Fruit fly (Drosophila melanogaster) whole organism, embryonic: Measurements from ENCODE around the gene Synd.

Experiments used
- Awh ChIP-seq: fragments of 200-800 bp; sonication (Bioruptor generic); IDR thresholded peaks from 2 replicates; pipeline ENCODE4, ENCODE4 v1.3.6; 2022; ENCODE audit warnings: missing biosample characterization, missing genetic modification characterization
- CG10274 ChIP-seq: fragments of 200-800 bp; sonication (Bioruptor generic); optimal IDR thresholded peaks from 3 replicates; lab custom pipeline; 2017; ENCODE audit warnings: missing biosample characterization, mild to moderate bottlenecking, missing genetic modification characterization
- CG10543 ChIP-seq: fragments of 200-800 bp; sonication (Bioruptor generic); optimal IDR thresholded peaks from 3 replicates; lab custom pipeline; 2017; ENCODE audit warnings: missing biosample characterization, mild to moderate bottlenecking, missing genetic modification characterization, moderate library complexity
- CG10654 ChIP-seq: fragments of 200-800 bp; sonication (Bioruptor generic); optimal IDR thresholded peaks from 2 replicates; lab custom pipeline; 2016; ENCODE audit warnings: missing biosample characterization, missing genetic modification characterization
- CG11560 ChIP-seq: fragments of 200-800 bp; sonication (Bioruptor generic); IDR thresholded peaks from 3 replicates; pipeline ENCODE4 v1.3.6; 2022; ENCODE audit warnings: missing biosample characterization, missing genetic modification characterization
- CG13424 ChIP-seq: fragments of 200-800 bp; sonication (Bioruptor generic); optimal IDR thresholded peaks from 2 replicates; lab custom pipeline; 2019; ENCODE audit warnings: missing biosample characterization, mild to moderate bottlenecking, missing genetic modification characterization, moderate library complexity
- CG13624 ChIP-seq: fragments of 200-800 bp; sonication (Bioruptor generic); optimal IDR thresholded peaks from 2 replicates; lab custom pipeline; 2016; ENCODE audit warnings: missing biosample characterization, missing genetic modification characterization
- CG13894 ChIP-seq: fragments of 200-800 bp; sonication (Bioruptor generic); optimal IDR thresholded peaks from 3 replicates; lab custom pipeline; 2018; ENCODE audit warnings: missing biosample characterization, mild to moderate bottlenecking, missing genetic modification characterization, moderate library complexity
- CG14710 ChIP-seq: fragments of 200-800 bp; sonication (Bioruptor generic); optimal IDR thresholded peaks from 3 replicates; lab custom pipeline; 2019; ENCODE audit warnings: missing biosample characterization, mild to moderate bottlenecking, missing genetic modification characterization, moderate library complexity
- CG15011 ChIP-seq: fragments of 200-800 bp; sonication (Bioruptor generic); optimal IDR thresholded peaks from 3 replicates; lab custom pipeline; 2018; ENCODE audit warnings: missing biosample characterization, mild to moderate bottlenecking, missing genetic modification characterization
- CG1603 ChIP-seq: fragments of 200-800 bp; sonication (Bioruptor generic); optimal IDR thresholded peaks from 2 replicates; lab custom pipeline; 2019; ENCODE audit warnings: missing biosample characterization, mild to moderate bottlenecking, missing genetic modification characterization, moderate library complexity
- CG16779 ChIP-seq: fragments of 200-800 bp; sonication (Bioruptor generic); IDR thresholded peaks from 2 replicates; pipeline ENCODE4 v1.3.6; 2022; ENCODE audit warnings: missing biosample characterization, missing genetic modification characterization
- CG17186 ChIP-seq: fragments of 200-800 bp; sonication (Bioruptor generic); optimal IDR thresholded peaks from 3 replicates; lab custom pipeline; 2017; ENCODE audit warnings: missing biosample characterization, missing genetic modification reagents, missing genetic modification characterization
- CG17328 ChIP-seq: fragments of 200-800 bp; sonication (Bioruptor generic); IDR thresholded peaks from 2 replicates; pipeline ENCODE4 v1.3.6; 2022; ENCODE audit warnings: missing biosample characterization, missing genetic modification characterization
- CG17359 ChIP-seq: fragments of 200-800 bp; sonication (Bioruptor generic); optimal IDR thresholded peaks from 3 replicates; lab custom pipeline; 2018; ENCODE audit warnings: missing biosample characterization, mild to moderate bottlenecking, missing genetic modification characterization, moderate library complexity
- CG1792 ChIP-seq: fragments of 200-800 bp; sonication (Bioruptor generic); optimal IDR thresholded peaks from 2 replicates; lab custom pipeline; 2016; ENCODE audit warnings: missing biosample characterization, missing genetic modification characterization
- CG1832 ChIP-seq: fragments of 200-800 bp; sonication (Bioruptor generic); optimal IDR thresholded peaks from 2 replicates; lab custom pipeline; 2017; ENCODE audit warnings: missing biosample characterization, mild to moderate bottlenecking, missing genetic modification characterization, inconsistent platforms
- CG2712 ChIP-seq: fragments of 200-800 bp; optimal IDR thresholded peaks from 3 replicates; lab custom pipeline; 2019; ENCODE audit warnings: missing biosample characterization, mild to moderate bottlenecking, missing genetic modification characterization, moderate library complexity
- CG3065 ChIP-seq: fragments of 200-800 bp; sonication (Bioruptor generic); optimal IDR thresholded peaks from 2 replicates; lab custom pipeline; 2016; ENCODE audit warnings: missing biosample characterization, missing genetic modification characterization
- CG7357 ChIP-seq: fragments of 200-800 bp; sonication (Bioruptor generic); IDR thresholded peaks from 3 replicates; pipeline ENCODE4 v1.3.6; 2022; ENCODE audit warnings: missing biosample characterization, missing genetic modification characterization
- CG7963 ChIP-seq: fragments of 200-800 bp; sonication (Bioruptor generic); IDR thresholded peaks from 3 replicates; pipeline ENCODE4 v1.3.6; 2022; ENCODE audit warnings: missing biosample characterization, missing genetic modification characterization; ENCODE audit not compliant: partially characterized antibody
- Deaf1 ChIP-seq: fragments of 200-800 bp; optimal IDR thresholded peaks from 3 replicates; lab custom pipeline; 2019; ENCODE audit warnings: missing biosample characterization, mild to moderate bottlenecking, missing genetic modification characterization, moderate library complexity
- Dip2 ChIP-seq: fragments of 200-800 bp; sonication (Bioruptor generic); IDR thresholded peaks from 2 replicates; pipeline ENCODE4 v1.3.6; 2022; ENCODE audit warnings: missing biosample characterization, missing genetic modification characterization
- GATAe ChIP-seq: fragments of 200-800 bp; sonication (Bioruptor generic); conservative IDR thresholded peaks from 2 replicates; pipeline ENCODE4 v1.3.6; 2022; ENCODE audit warnings: missing biosample characterization, missing genetic modification characterization
- HmgZ ChIP-seq: fragments of 200-800 bp; sonication (Bioruptor generic); optimal IDR thresholded peaks from 2 replicates; lab custom pipeline; 2018; ENCODE audit warnings: missing biosample characterization, mild to moderate bottlenecking, missing genetic modification characterization
- Hmr ChIP-seq: fragments of 200-800 bp; sonication (Bioruptor generic); optimal IDR thresholded peaks from 3 replicates; lab custom pipeline; 2017; ENCODE audit warnings: mild to moderate bottlenecking, missing biosample characterization, missing genetic modification reagents, missing genetic modification characterization
- Neu2 ChIP-seq: fragments of 200-800 bp; sonication (Bioruptor generic); optimal IDR thresholded peaks from 3 replicates; lab custom pipeline; 2016; ENCODE audit warnings: missing biosample characterization, missing genetic modification characterization, borderline replicate concordance
- Nf-YB ChIP-seq: fragments of 200-800 bp; sonication (Bioruptor generic); optimal IDR thresholded peaks from 3 replicates; lab custom pipeline; 2019; ENCODE audit warnings: missing biosample characterization, mild to moderate bottlenecking, missing genetic modification characterization, moderate library complexity
- Ravus ChIP-seq: fragments of 200-800 bp; sonication (Bioruptor generic); IDR thresholded peaks from 2 replicates; pipeline ENCODE4 v1.3.6; 2022; ENCODE audit warnings: missing biosample characterization, missing genetic modification characterization
- Six4 ChIP-seq: fragments of 200-800 bp; sonication (Bioruptor generic); optimal IDR thresholded peaks from 2 replicates; lab custom pipeline; 2016; ENCODE audit warnings: missing biosample characterization, missing genetic modification characterization
- Sox100B ChIP-seq: fragments of 200-800 bp; sonication (Bioruptor generic); optimal IDR thresholded peaks from 3 replicates; lab custom pipeline; 2018; ENCODE audit warnings: missing biosample characterization, mild to moderate bottlenecking, missing genetic modification characterization
- Stat92E ChIP-seq, 3 experiments: fragments of >200 bp in 2 of 3; fragments of 200-800 bp in 1 of 3; sonication (Bioruptor generic) in 1 of 3; optimal IDR thresholded peaks; 2 replicates each; lab custom pipeline; 2017 to 2019; ENCODE audit warnings: missing biosample characterization in 3 of 3, missing genetic modification characterization in 3 of 3, mild to moderate bottlenecking in 1 of 3, moderate library complexity in 1 of 3
- bbx ChIP-seq: fragments of 200-800 bp; sonication (Bioruptor generic); IDR thresholded peaks from 2 replicates; pipeline ENCODE4 v1.3.6; 2022; ENCODE audit warnings: missing biosample characterization, missing genetic modification characterization; ENCODE audit not compliant: partially characterized antibody
- hb ChIP-seq: fragments of 200-800 bp; sonication (Bioruptor generic); IDR thresholded peaks from 3 replicates; pipeline ENCODE4 v1.3.6; 2022; ENCODE audit warnings: missing biosample characterization, missing genetic modification characterization; ENCODE audit not compliant: partially characterized antibody
- hkb ChIP-seq, 2 experiments: fragments of 200-800 bp in 1 of 2; fragments of >200 bp in 1 of 2; sonication (Bioruptor generic) in 1 of 2; IDR thresholded peaks in 1 of 2; optimal IDR thresholded peaks in 1 of 2; 2 replicates each; pipeline versions ENCODE4 v1.3.6 to Lab custom; 2017 to 2022; ENCODE audit warnings: missing biosample characterization in 1 of 2, missing genetic modification characterization in 1 of 2
- jing ChIP-seq: fragments of 200-800 bp; sonication (Bioruptor generic); optimal IDR thresholded peaks from 2 replicates; lab custom pipeline; 2018; ENCODE audit warnings: missing biosample characterization, mild to moderate bottlenecking, missing genetic modification characterization
- knrl ChIP-seq: fragments of 200-800 bp; sonication (Bioruptor generic); IDR thresholded peaks from 3 replicates; pipeline ENCODE4 v1.3.6; 2022; ENCODE audit warnings: missing biosample characterization, missing genetic modification characterization; ENCODE audit not compliant: partially characterized antibody
- repo ChIP-seq: fragments of 200-800 bp; sonication (Bioruptor generic); optimal IDR thresholded peaks from 2 replicates; lab custom pipeline; 2016; ENCODE audit warnings: missing biosample characterization, missing genetic modification characterization
- rib ChIP-seq: fragments of 200-800 bp; sonication (Bioruptor generic); IDR thresholded peaks from 2 replicates; pipeline ENCODE4 v1.3.6; 2022; ENCODE audit warnings: missing biosample characterization, missing genetic modification characterization
- row ChIP-seq: fragments of 200-800 bp; sonication (Bioruptor generic); IDR thresholded peaks from 3 replicates; pipeline ENCODE4 v1.3.6; 2022; ENCODE audit warnings: missing biosample characterization, missing genetic modification characterization
- run ChIP-seq: fragments of 200-800 bp; sonication (Bioruptor generic); optimal IDR thresholded peaks from 3 replicates; lab custom pipeline; 2018; ENCODE audit warnings: missing biosample characterization, mild to moderate bottlenecking, missing genetic modification characterization
- schlank ChIP-seq: fragments of 200-800 bp; sonication (Bioruptor generic); optimal IDR thresholded peaks from 2 replicates; lab custom pipeline; 2018; ENCODE audit warnings: missing biosample characterization, mild to moderate bottlenecking, missing genetic modification characterization
- sim ChIP-seq: fragments of 200-800 bp; sonication (Bioruptor generic); IDR thresholded peaks from 2 replicates; pipeline ENCODE4 v1.3.6; 2022; ENCODE audit warnings: missing biosample characterization, missing genetic modification characterization
- sqz ChIP-seq: fragments of 200-800 bp; sonication (Bioruptor generic); optimal IDR thresholded peaks from 3 replicates; lab custom pipeline; 2018; ENCODE audit warnings: missing biosample characterization, mild to moderate bottlenecking, missing genetic modification characterization
- tna ChIP-seq: fragments of 200-800 bp; sonication (Bioruptor generic); IDR thresholded peaks from 2 replicates; pipeline ENCODE4 v1.3.6; 2022; ENCODE audit warnings: missing biosample characterization, missing genetic modification characterization; ENCODE audit not compliant: partially characterized antibody
- trem ChIP-seq: fragments of 200-800 bp; optimal IDR thresholded peaks from 3 replicates; lab custom pipeline; 2019; ENCODE audit warnings: missing biosample characterization, mild to moderate bottlenecking, missing genetic modification characterization, moderate library complexity
- zf30C ChIP-seq: fragments of 200-800 bp; sonication (Bioruptor generic); optimal IDR thresholded peaks from 3 replicates; lab custom pipeline; 2018; ENCODE audit warnings: missing biosample characterization, mild to moderate bottlenecking, missing genetic modification characterization
- zfh1 ChIP-seq: fragments of 200-800 bp; sonication (Bioruptor generic); IDR thresholded peaks from 3 replicates; pipeline ENCODE4 v1.3.6; 2022; ENCODE audit warnings: missing biosample characterization, missing genetic modification characterization

Gene Synd

dm6 chr3R:20830153-20830695 lies 2.4 kb upstream of the Synd start, which contains the start of gene Adss (continued):
- TF ChIP-seq Nf-YB (GFP tag; lab: Kevin White, UChicago) (no peak), CG13894 (no peak), tna (GFP tag; lab: Robert Waterston, UW) (no peak; the same call in 1 of the 2 replicates), CG1792 (no peak), CG1603 (tag; lab: Kevin White, UChicago) (peak; percentile 43), zf30C (GFP tag; lab: Kevin White, UChicago) (no peak), Stat92E (GFP tag; optimal IDR thresholded peaks at IDR 0.05; lab: Kevin White, UChicago) (peak in 1 of 3 experiments; percentile 43), Awh (GFP tag; lab: Robert Waterston, UW) (0 out of 2 replicates have a peak, but pooled peaks have one; percentile 11), CG16779 (GFP tag; lab: Robert Waterston, UW) (0 out of 2 replicates have a peak, but pooled peaks have one; percentile 56), Deaf1 (tag; lab: Kevin White, UChicago) (peak; percentile 78), rib (GFP tag; lab: Robert Waterston, UW) (peak; percentile 52; the same call in 1 of the 2 replicates), Sox100B (GFP tag; lab: Kevin White, UChicago) (no peak), sim (GFP tag; lab: Robert Waterston, UW) (0 out of 2 replicates have a peak, but pooled peaks have one; percentile 14), CG7963 (GFP tag; lab: Robert Waterston, UW) (0 out of 3 replicates have a peak, but pooled peaks have one; percentile 30), hkb (optimal IDR thresholded peaks at IDR 0.05; lab: Kevin White, UChicago) (no peak), hkb (GFP tag; IDR thresholded peaks at IDR 0.05; lab: Robert Waterston, UW) (peak; percentile 54), CG13424 (tag; lab: Kevin White, UChicago) (no peak), CG3065 (GFP tag; lab: Kevin White, UChicago) (no peak), knrl (GFP tag; lab: Robert Waterston, UW) (peak; percentile 31; the same call in 1 of the 3 replicates), CG1832 (no peak), GATAe (no peak), repo (GFP tag; lab: Kevin White, UChicago) (peak; percentile 7), Six4 (GFP tag; lab: Kevin White, UChicago) (no peak), CG2712 (tag; lab: Kevin White, UChicago) (peak; percentile 40), Neu2 (GFP tag; lab: Kevin White, UChicago) (no peak), CG13624 (GFP tag; lab: Kevin White, UChicago) (peak; percentile 35), CG17328 (GFP tag; lab: Robert Waterston, UW) (peak; percentile 22; the same call in 1 of the 2 replicates), jing (no peak), CG17186 (GFP tag; lab: Kevin White, UChicago) (peak; percentile 89), sqz (no peak), bbx (GFP tag; lab: Robert Waterston, UW) (peak; percentile 32; the same call in 1 of the 2 replicates), hb (GFP tag; lab: Robert Waterston, UW) (no peak), CG15011 (GFP tag; lab: Kevin White, UChicago) (no peak), zfh1 (GFP tag; lab: Robert Waterston, UW) (peak; percentile 46; the same call in 1 of the 3 replicates), CG11560 (tag; lab: Robert Waterston, UW) (no peak), CG14710 (tag; lab: Kevin White, UChicago) (peak; percentile 21), schlank (no peak), Ravus (no peak), row (GFP tag; lab: Robert Waterston, UW) (peak; percentile 53; the same call in 2 of the 3 replicates), CG10274 (GFP tag; lab: Kevin White, UChicago) (no peak), Dip2 (GFP tag; lab: Robert Waterston, UW) (no peak), CG7357 (no peak), HmgZ (tag; lab: Kevin White, UChicago) (peak; percentile 33), CG10654 (GFP tag; lab: Kevin White, UChicago) (no peak), CG10543 (GFP tag; lab: Kevin White, UChicago) (peak; percentile 29), run (tag; lab: Kevin White, UChicago) (no peak), trem (tag; lab: Kevin White, UChicago) (peak; percentile 46), CG17359 (tag; lab: Kevin White, UChicago) (peak; percentile 25), Hmr (GFP tag; lab: Kevin White, UChicago) (peak; percentile 50)
